Fruit fly (Drosophila melanogaster) whole organism, pupa: ENCODE data around the gene CG5986.
A peak's percentile ranks its signal among the peaks of the same experiment; 100 is the strongest.

Experiments
- CG10348 ChIP-seq: fragments of 200-800 bp; sonication (Bioruptor generic); IDR thresholded peaks from 2 replicates; pipeline ENCODE4 v1.3.6; 2022; ENCODE audit warnings: missing biosample characterization, missing genetic modification characterization
- CG14655 ChIP-seq: fragments of 200-800 bp; sonication (Bioruptor generic); optimal IDR thresholded peaks from 3 replicates; lab custom pipeline; 2017; ENCODE audit warnings: mild to moderate bottlenecking, missing biosample characterization, missing genetic modification reagents, missing genetic modification characterization
- CG15710 ChIP-seq: fragments of 200-800 bp; sonication (Bioruptor generic); optimal IDR thresholded peaks from 2 replicates; lab custom pipeline; 2018; ENCODE audit warnings: missing biosample characterization, mild to moderate bottlenecking, missing genetic modification characterization, moderate library complexity
- CG17806 ChIP-seq: fragments of 200-800 bp; sonication (Bioruptor generic); optimal IDR thresholded peaks from 2 replicates; lab custom pipeline; 2018; ENCODE audit warnings: missing biosample characterization, mild to moderate bottlenecking, missing genetic modification characterization, moderate library complexity
- CG32121 ChIP-seq: fragments of 200-800 bp; sonication (Bioruptor generic); IDR thresholded peaks from 2 replicates; pipeline ENCODE4 v1.3.6; 2022; ENCODE audit warnings: missing biosample characterization, missing genetic modification characterization
- CG9948 ChIP-seq: fragments of 200-800 bp; sonication (Bioruptor generic); optimal IDR thresholded peaks from 2 replicates; lab custom pipeline; 2018; ENCODE audit warnings: missing biosample characterization, mild to moderate bottlenecking, missing genetic modification characterization, moderate library complexity
- D1 ChIP-seq: fragments of 200-800 bp; sonication (Bioruptor generic); optimal IDR thresholded peaks from 2 replicates; lab custom pipeline; 2018; ENCODE audit warnings: missing biosample characterization, mild to moderate bottlenecking, missing genetic modification characterization, moderate library complexity
- EcR ChIP-seq: fragments of 200-800 bp; sonication (Bioruptor generic); optimal IDR thresholded peaks from 3 replicates; lab custom pipeline; 2019; ENCODE audit warnings: missing biosample characterization, missing genetic modification characterization, mild to moderate bottlenecking, moderate library complexity, missing genetic modification reagents
- Ets98B ChIP-seq: fragments of 200-800 bp; sonication (Bioruptor generic); IDR thresholded peaks from 2 replicates; pipeline ENCODE4 v1.3.6; 2022; ENCODE audit warnings: missing biosample characterization, missing genetic modification characterization
- Pif1B ChIP-seq: fragments of 200-800 bp; sonication (Bioruptor generic); optimal IDR thresholded peaks from 3 replicates; lab custom pipeline; 2016; ENCODE audit warnings: missing biosample characterization, missing genetic modification characterization
- Snoo ChIP-seq: fragments of 200-800 bp; sonication (Bioruptor generic); optimal IDR thresholded peaks from 3 replicates; lab custom pipeline; 2017; ENCODE audit warnings: missing biosample characterization, mild to moderate bottlenecking, missing genetic modification characterization, inconsistent platforms
- fd96Ca ChIP-seq: fragments of 200-800 bp; sonication (Bioruptor generic); IDR thresholded peaks from 3 replicates; pipeline ENCODE4 v1.3.6; 2022; ENCODE audit warnings: missing biosample characterization, missing genetic modification characterization
- rn ChIP-seq: fragments of 200-800 bp; sonication (Bioruptor generic); IDR thresholded peaks from 2 replicates; pipeline ENCODE4 v1.3.6; 2022; ENCODE audit warnings: missing biosample characterization, missing genetic modification characterization

DNA sequence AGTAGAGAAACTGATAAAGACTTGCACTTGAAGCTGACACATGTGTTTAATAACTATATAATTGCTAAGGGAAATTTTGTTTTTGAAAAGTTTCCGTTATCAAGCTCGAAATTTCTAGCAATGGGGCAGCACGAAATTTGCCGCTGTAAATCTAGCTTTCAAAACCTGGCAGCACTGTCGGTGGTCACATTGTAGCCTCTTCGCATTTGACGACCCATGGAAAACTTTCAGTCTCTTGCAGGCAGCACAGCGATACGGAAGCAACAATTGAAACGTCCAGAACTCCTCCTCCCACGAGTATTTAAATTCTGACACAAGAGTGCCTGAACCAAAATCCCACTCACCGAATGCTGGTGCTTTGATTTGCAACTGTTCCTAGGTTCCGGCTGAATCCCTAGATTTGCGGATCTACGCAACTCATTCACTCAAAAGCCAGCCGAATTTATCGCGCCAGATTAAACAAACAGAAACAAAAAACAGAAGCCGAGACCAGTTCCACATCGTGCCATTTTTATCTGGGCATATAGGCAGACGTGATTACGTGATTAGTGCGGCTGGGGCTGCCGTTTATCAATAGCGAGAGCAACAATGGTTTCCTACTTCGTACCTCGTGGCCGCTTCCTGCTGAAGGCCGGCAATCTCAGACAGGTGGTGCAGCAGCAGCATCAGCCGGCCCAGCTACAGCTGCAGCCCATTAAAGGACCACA, 4.0 kb downstream of the CG5986 start:
- TF ChIP-seq EcR: peak; percentile 7
- TF ChIP-seq CG10348 (GFP tag; lab: Robert Waterston, UW): no peak
- TF ChIP-seq rn: no peak
- no peak for TF ChIP-seq Ets98B
- no peak for TF ChIP-seq CG17806 (tag; lab: Kevin White, UChicago)
- no peak for TF ChIP-seq CG14655 (GFP tag; lab: Kevin White, UChicago)
- TF ChIP-seq CG9948: no peak
- no peak for TF ChIP-seq D1 (tag; lab: Kevin White, UChicago)
- no peak for TF ChIP-seq Snoo
- TF ChIP-seq fd96Ca (GFP tag; lab: Robert Waterston, UW): peak; percentile 47; the same call in 1 of the 3 replicates
- TF ChIP-seq CG15710 (tag; lab: Kevin White, UChicago): no peak
- no peak for TF ChIP-seq Pif1B (GFP tag; lab: Kevin White, UChicago)
- 0 out of 2 replicates have a peak, but pooled peaks have one; percentile 19 for TF ChIP-seq CG32121 (GFP tag; lab: Robert Waterston, UW)
